Worm (Caenorhabditis elegans) whole organism, young adult: ENCODE data around the gene Y71H2AM.1.

ENCODE experiments used
- F39B2.1 ChIP-seq: fragments of 200-800 bp; sonication (Bioruptor generic); IDR thresholded peaks from 2 replicates; pipeline ENCODE4 v1.3.6; 2022; ENCODE audit warnings: missing genetic modification reagents, missing genetic modification characterization, missing compliant biosample characterization
- ceh-100 ChIP-seq: fragments of 200-800 bp; sonication (Bioruptor generic); IDR thresholded peaks from 2 replicates; pipeline ENCODE4 v1.3.6; 2022; ENCODE audit warnings: missing genetic modification reagents, missing genetic modification characterization, missing compliant biosample characterization
- egl-44 ChIP-seq: fragments of 200-800 bp; sonication (Bioruptor generic); IDR thresholded peaks from 2 replicates; pipeline ENCODE4 v1.3.6; 2022; ENCODE audit warnings: missing genetic modification reagents, missing genetic modification characterization, missing compliant biosample characterization
- gei-17 ChIP-seq: fragments of 200-800 bp; sonication (Bioruptor generic); optimal IDR thresholded peaks from 2 replicates; lab custom pipeline; 2018; ENCODE audit warnings: mild to moderate bottlenecking, missing genetic modification characterization, missing compliant biosample characterization
- hrde-1 ChIP-seq: sonication (generic microtip); optimal IDR thresholded peaks from 2 replicates; lab custom pipeline; 2016; ENCODE audit warnings: missing genetic modification characterization, mild to moderate bottlenecking, missing compliant biosample characterization, moderate library complexity, missing genotype, missing genetic modification reagents, borderline replicate concordance
- mel-28 ChIP-seq: sonication (generic microtip); optimal IDR thresholded peaks from 2 replicates; lab custom pipeline; 2016; ENCODE audit warnings: borderline replicate concordance, mild to moderate bottlenecking, missing genetic modification characterization, missing compliant biosample characterization
- snpc-4 ChIP-seq, 5 experiments: fragments of 150-350 bp in 1 of 5; sonication (generic microtip) in 4 of 5; optimal IDR thresholded peaks; 2 replicates each; lab custom pipeline; 2014 to 2018; ENCODE audit warnings: missing genetic modification characterization in 5 of 5, missing biosample characterization in 3 of 5, antibody characterized with exemption in 2 of 5, mild to moderate bottlenecking in 2 of 5, missing compliant biosample characterization in 2 of 5, missing genotype in 2 of 5, moderate library complexity in 2 of 5, missing genetic modification reagents in 1 of 5
- zim-3 ChIP-seq: sonication (generic microtip); optimal IDR thresholded peaks from 2 replicates; lab custom pipeline; 2017; ENCODE audit warnings: mild to moderate bottlenecking, missing genetic modification characterization, moderate library complexity, missing compliant biosample characterization

DNA sequence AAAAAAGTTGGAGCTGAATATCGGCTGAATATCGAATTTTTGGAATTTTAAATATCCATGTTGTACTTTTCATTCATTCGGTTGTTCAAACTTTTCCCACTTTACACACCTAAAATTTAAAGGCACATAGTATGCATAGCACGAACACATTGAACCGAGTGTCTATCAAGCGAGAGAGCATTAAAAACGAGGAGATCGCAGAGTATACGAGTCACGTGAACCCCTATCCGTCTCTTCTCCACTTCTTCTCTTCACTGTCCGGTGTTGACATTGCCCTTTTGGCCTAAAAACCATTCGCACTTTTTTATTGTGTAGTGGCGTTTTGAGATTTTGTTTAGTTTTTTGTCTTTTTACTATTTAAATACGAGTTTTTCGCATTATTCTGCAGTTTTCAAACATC is 22.4 kb upstream of the Y71H2AM.1 start:
- TF ChIP-seq snpc-4 (GFP tag; optimal IDR thresholded peaks at IDR 0.05; lab: Kevin White, UChicago), result no peak
- no peak for TF ChIP-seq snpc-4 (tag; optimal IDR thresholded peaks at IDR 0.05; lab: Kevin White, UChicago)
- no peak for TF ChIP-seq egl-44
- TF ChIP-seq zim-3, result no peak
- TF ChIP-seq hrde-1 (tag; lab: Kevin White, UChicago), result no peak
- TF ChIP-seq F39B2.1 (GFP tag; lab: Robert Waterston, UW), result no peak
- no peak for TF ChIP-seq gei-17 (GFP tag; lab: Kevin White, UChicago)
- no peak for TF ChIP-seq ceh-100 (GFP tag; lab: Robert Waterston, UW)
- TF ChIP-seq mel-28 (tag; lab: Kevin White, UChicago), result no peak
